Fruit fly (Drosophila melanogaster) whole organism, embryonic: ENCODE data around the gene Cad99C.
A peak's percentile ranks its signal among the peaks of the same experiment; 100 is the strongest.

Experiments used
- Aef1 ChIP-seq: fragments of 200-800 bp; sonication (Bioruptor generic); IDR thresholded peaks from 3 replicates; pipeline ENCODE4 v1.3.6; 2022; ENCODE audit warnings: missing biosample characterization, missing genetic modification characterization
- Atf3 ChIP-seq: fragments of 200-800 bp; sonication (Bioruptor generic); optimal IDR thresholded peaks from 3 replicates; lab custom pipeline; 2016; ENCODE audit warnings: missing biosample characterization, missing genetic modification characterization
- CG11560 ChIP-seq: fragments of 200-800 bp; sonication (Bioruptor generic); IDR thresholded peaks from 3 replicates; pipeline ENCODE4 v1.3.6; 2022; ENCODE audit warnings: missing biosample characterization, missing genetic modification characterization
- CG11723 ChIP-seq: fragments of 200-800 bp; sonication (Bioruptor generic); optimal IDR thresholded peaks from 2 replicates; lab custom pipeline; 2017; ENCODE audit warnings: missing biosample characterization, mild to moderate bottlenecking, missing genetic modification characterization
- CG13424 ChIP-seq: fragments of 200-800 bp; sonication (Bioruptor generic); optimal IDR thresholded peaks from 2 replicates; lab custom pipeline; 2019; ENCODE audit warnings: missing biosample characterization, mild to moderate bottlenecking, missing genetic modification characterization, moderate library complexity
- CG14441 ChIP-seq: fragments of 200-800 bp; sonication (Bioruptor generic); IDR thresholded peaks from 2 replicates; pipeline ENCODE4 v1.3.6; 2022; ENCODE audit warnings: missing biosample characterization, missing genetic modification characterization
- CG14710 ChIP-seq: fragments of 200-800 bp; sonication (Bioruptor generic); optimal IDR thresholded peaks from 3 replicates; lab custom pipeline; 2019; ENCODE audit warnings: missing biosample characterization, mild to moderate bottlenecking, missing genetic modification characterization, moderate library complexity
- CG1529 ChIP-seq: fragments of 200-800 bp; sonication (Bioruptor generic); optimal IDR thresholded peaks from 3 replicates; lab custom pipeline; 2018; ENCODE audit warnings: missing biosample characterization, missing genetic modification characterization
- CG18619 ChIP-seq: fragments of 200-800 bp; sonication (Bioruptor generic); optimal IDR thresholded peaks from 3 replicates; lab custom pipeline; 2017; ENCODE audit warnings: missing biosample characterization, mild to moderate bottlenecking, missing genetic modification characterization
- CG2120 ChIP-seq: fragments of 200-800 bp; sonication (Bioruptor generic); optimal IDR thresholded peaks from 3 replicates; lab custom pipeline; 2016; ENCODE audit warnings: missing biosample characterization, missing genetic modification characterization
- CG2202 ChIP-seq: fragments of 200-800 bp; sonication (Bioruptor generic); optimal IDR thresholded peaks from 2 replicates; lab custom pipeline; 2018; ENCODE audit warnings: missing biosample characterization, mild to moderate bottlenecking, missing genetic modification characterization
- CG43689 ChIP-seq: fragments of 200-800 bp; sonication (Bioruptor generic); IDR thresholded peaks from 2 replicates; pipeline ENCODE4 v1.3.6; 2022; ENCODE audit warnings: missing biosample characterization, missing genetic modification characterization
- CG4424 ChIP-seq: fragments of 200-800 bp; sonication (Bioruptor generic); optimal IDR thresholded peaks from 3 replicates; lab custom pipeline; 2016; ENCODE audit warnings: missing biosample characterization, missing genetic modification characterization
- CG4617 ChIP-seq: fragments of 200-800 bp; sonication (Bioruptor generic); optimal IDR thresholded peaks from 3 replicates; lab custom pipeline; 2016; ENCODE audit warnings: missing biosample characterization, missing genetic modification characterization, borderline replicate concordance
- CG4854 ChIP-seq: fragments of 200-800 bp; sonication (Bioruptor generic); optimal IDR thresholded peaks from 2 replicates; lab custom pipeline; 2016; ENCODE audit warnings: missing biosample characterization, missing genetic modification characterization, inconsistent platforms
- CG6175 ChIP-seq: fragments of 200-800 bp; sonication (Bioruptor generic); IDR thresholded peaks from 3 replicates; pipeline ENCODE4 v1.3.6; 2022; ENCODE audit warnings: missing biosample characterization, missing genetic modification characterization
- CG6654 ChIP-seq: fragments of 200-800 bp; sonication (Bioruptor generic); optimal IDR thresholded peaks from 2 replicates; lab custom pipeline; 2017; ENCODE audit warnings: missing biosample characterization, mild to moderate bottlenecking, missing genetic modification characterization
- CG6791 ChIP-seq: fragments of 200-800 bp; sonication (Bioruptor generic); IDR thresholded peaks from 3 replicates; pipeline ENCODE4 v1.3.6; 2022; ENCODE audit warnings: missing biosample characterization, missing genetic modification characterization; ENCODE audit not compliant: partially characterized antibody
- CG6854 ChIP-seq: fragments of 200-800 bp; sonication (Bioruptor generic); optimal IDR thresholded peaks from 3 replicates; lab custom pipeline; 2017; ENCODE audit warnings: missing biosample characterization, mild to moderate bottlenecking, missing genetic modification characterization
- CrebB ChIP-seq: fragments of 200-800 bp; sonication (Bioruptor generic); optimal IDR thresholded peaks from 3 replicates; lab custom pipeline; 2018; ENCODE audit warnings: missing biosample characterization, mild to moderate bottlenecking, missing genetic modification characterization
- Dbx ChIP-seq: fragments of 200-800 bp; sonication (Bioruptor generic); IDR thresholded peaks from 3 replicates; pipeline ENCODE4 v1.3.6; 2022; ENCODE audit warnings: missing biosample characterization, missing genetic modification characterization
- Doc2 ChIP-seq: fragments of 200-800 bp; sonication (Bioruptor generic); IDR thresholded peaks from 2 replicates; pipeline ENCODE4 v1.3.6; 2022; ENCODE audit warnings: missing biosample characterization, missing genetic modification characterization
- Dref ChIP-seq: fragments of 200-800 bp; sonication (Bioruptor generic); IDR thresholded peaks from 2 replicates; pipeline ENCODE4 v1.3.6; 2022; ENCODE audit warnings: missing biosample characterization, missing genetic modification characterization
- E2f2 ChIP-seq: fragments of 200-800 bp; sonication (Bioruptor generic); IDR thresholded peaks from 2 replicates; pipeline ENCODE4 v1.3.6; 2022; ENCODE audit warnings: missing biosample characterization, missing genetic modification characterization
- Fer3 ChIP-seq: fragments of 200-800 bp; sonication (Bioruptor generic); optimal IDR thresholded peaks from 2 replicates; lab custom pipeline; 2018; ENCODE audit warnings: missing biosample characterization, mild to moderate bottlenecking, missing genetic modification characterization, moderate library complexity
- Gsc ChIP-seq: fragments of 200-800 bp; sonication (Bioruptor generic); IDR thresholded peaks from 2 replicates; pipeline ENCODE4 v1.3.6; 2022; ENCODE audit warnings: missing biosample characterization, missing genetic modification characterization
- HHEX ChIP-seq: fragments of 200-800 bp; sonication (Bioruptor generic); optimal IDR thresholded peaks from 3 replicates; lab custom pipeline; 2017; ENCODE audit warnings: missing biosample characterization, mild to moderate bottlenecking, missing genetic modification characterization, missing genetic modification reagents
- Hr51 ChIP-seq, 2 experiments: fragments of 200-800 bp; sonication (Bioruptor generic); optimal IDR thresholded peaks; 2 replicates in 1 of 2; 3 replicates in 1 of 2; lab custom pipeline; 2016 to 2018; ENCODE audit warnings: missing biosample characterization in 2 of 2, missing genetic modification characterization in 2 of 2, mild to moderate bottlenecking in 1 of 2, moderate library complexity in 1 of 2
- MESR4 ChIP-seq: fragments of 200-800 bp; sonication (Bioruptor generic); optimal IDR thresholded peaks from 2 replicates; lab custom pipeline; 2018; ENCODE audit warnings: missing biosample characterization, mild to moderate bottlenecking, missing genetic modification characterization, moderate library complexity
- Med ChIP-seq: fragments of 200-800 bp; sonication (Bioruptor generic); peaks from one replicate; lab custom pipeline; 2016; ENCODE audit warnings: missing biosample characterization, missing genetic modification characterization, mild to moderate bottlenecking, inconsistent platforms, moderate library complexity
- NC2β ChIP-seq: fragments of 200-800 bp; sonication (Bioruptor generic); optimal IDR thresholded peaks from 2 replicates; lab custom pipeline; 2016; ENCODE audit warnings: missing biosample characterization, missing genetic modification characterization
- Sox102F ChIP-seq: fragments of 200-800 bp; sonication (Bioruptor generic); optimal IDR thresholded peaks from 2 replicates; lab custom pipeline; 2018; ENCODE audit warnings: missing biosample characterization, mild to moderate bottlenecking, missing genetic modification characterization, moderate library complexity
- Tbp ChIP-seq: fragments of >200 bp; optimal IDR thresholded peaks from 2 replicates; lab custom pipeline; 2018; ENCODE audit warnings: missing biosample characterization, missing genetic modification characterization
- Xbp1 ChIP-seq: fragments of 200-800 bp; sonication (Bioruptor generic); optimal IDR thresholded peaks from 3 replicates; lab custom pipeline; 2016; ENCODE audit warnings: missing biosample characterization, mild to moderate bottlenecking, missing genetic modification characterization
- ash1 ChIP-seq: fragments of 200-800 bp; sonication (Bioruptor generic); optimal IDR thresholded peaks from 2 replicates; lab custom pipeline; 2018; ENCODE audit warnings: missing biosample characterization, mild to moderate bottlenecking, missing genetic modification characterization
- bab2 ChIP-seq: fragments of 200-800 bp; sonication (Bioruptor generic); optimal IDR thresholded peaks from 2 replicates; lab custom pipeline; 2016; ENCODE audit warnings: missing biosample characterization, missing genetic modification characterization
- bsh ChIP-seq, 2 experiments: fragments of 200-800 bp; sonication (Bioruptor generic); optimal IDR thresholded peaks; 2 replicates each; lab custom pipeline; 2017 to 2018; ENCODE audit warnings: mild to moderate bottlenecking in 2 of 2, missing biosample characterization in 2 of 2, missing genetic modification characterization in 2 of 2, moderate library complexity in 1 of 2
- crol ChIP-seq: fragments of 200-800 bp; sonication (Bioruptor generic); IDR thresholded peaks from 2 replicates; pipeline ENCODE4 v1.3.6; 2022; ENCODE audit warnings: missing biosample characterization, missing genetic modification characterization
- cwo ChIP-seq: fragments of 200-800 bp; sonication (Bioruptor generic); optimal IDR thresholded peaks from 3 replicates; lab custom pipeline; 2017; ENCODE audit warnings: missing biosample characterization, missing genetic modification characterization, mild to moderate bottlenecking, moderate library complexity, missing genetic modification reagents
- dati ChIP-seq: fragments of 200-800 bp; sonication (Bioruptor generic); IDR thresholded peaks from 2 replicates; pipeline ENCODE4 v1.3.6; 2022; ENCODE audit warnings: missing biosample characterization, missing genetic modification characterization
- ems ChIP-seq: fragments of 200-800 bp; sonication (Bioruptor generic); optimal IDR thresholded peaks from 3 replicates; lab custom pipeline; 2016; ENCODE audit warnings: missing biosample characterization, missing genetic modification characterization
- gsb ChIP-seq: fragments of 200-800 bp; sonication (Bioruptor generic); IDR thresholded peaks from 2 replicates; pipeline ENCODE4 v1.3.6; 2022; ENCODE audit warnings: missing biosample characterization, missing genetic modification characterization
- kay ChIP-seq: fragments of 200-800 bp; sonication (Bioruptor generic); optimal IDR thresholded peaks from 2 replicates; lab custom pipeline; 2016; ENCODE audit warnings: missing biosample characterization, missing genetic modification characterization
- pb ChIP-seq: fragments of 200-800 bp; sonication (Bioruptor generic); optimal IDR thresholded peaks from 3 replicates; lab custom pipeline; 2016; ENCODE audit warnings: missing biosample characterization, missing genetic modification characterization
- psq ChIP-seq: fragments of 200-800 bp; sonication (Bioruptor generic); optimal IDR thresholded peaks from 2 replicates; lab custom pipeline; 2017; ENCODE audit warnings: missing biosample characterization, missing genetic modification characterization
- pum ChIP-seq: fragments of 200-800 bp; sonication (Bioruptor generic); optimal IDR thresholded peaks from 2 replicates; lab custom pipeline; 2016; ENCODE audit warnings: missing biosample characterization, missing genetic modification characterization
- salm ChIP-seq: fragments of 200-800 bp; sonication (Bioruptor generic); optimal IDR thresholded peaks from 2 replicates; lab custom pipeline; 2018; ENCODE audit warnings: missing biosample characterization, mild to moderate bottlenecking, missing genetic modification characterization
- sim ChIP-seq: fragments of 200-800 bp; sonication (Bioruptor generic); IDR thresholded peaks from 2 replicates; pipeline ENCODE4 v1.3.6; 2022; ENCODE audit warnings: missing biosample characterization, missing genetic modification characterization
- slbo ChIP-seq: fragments of 200-800 bp; sonication (Bioruptor generic); IDR thresholded peaks from 2 replicates; pipeline ENCODE4 v1.3.6; 2022; ENCODE audit warnings: missing biosample characterization, missing genetic modification characterization
- sob ChIP-seq: fragments of 200-800 bp; sonication (Bioruptor generic); IDR thresholded peaks from 2 replicates; pipeline ENCODE4 v1.3.6; 2022; ENCODE audit warnings: missing biosample characterization, missing genetic modification characterization
- tna ChIP-seq: fragments of 200-800 bp; sonication (Bioruptor generic); IDR thresholded peaks from 2 replicates; pipeline ENCODE4 v1.3.6; 2022; ENCODE audit warnings: missing biosample characterization, missing genetic modification characterization; ENCODE audit not compliant: partially characterized antibody

Gene Cad99C

DNA sequence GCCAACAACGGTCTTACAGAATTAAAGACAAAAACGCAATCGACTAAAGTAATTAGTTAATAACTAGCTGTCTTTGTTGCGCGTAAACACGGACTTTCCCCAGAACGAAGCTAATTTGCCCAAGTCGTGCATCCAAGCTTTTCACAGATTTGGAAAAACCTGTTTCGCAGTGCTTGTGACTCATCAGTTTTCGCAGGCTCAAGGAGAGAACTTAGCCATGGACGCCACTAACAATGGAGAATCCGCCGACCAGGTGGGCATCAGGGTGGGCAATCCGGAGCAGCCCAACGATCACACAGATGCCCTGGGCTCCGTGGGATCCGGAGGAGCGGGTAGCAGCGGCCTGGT, 41.8 kb upstream of the Cad99C start:
- TF ChIP-seq pum: no peak
- TF ChIP-seq Atf3 (GFP tag; lab: Kevin White, UChicago): no peak
- no peak for TF ChIP-seq salm (tag; lab: Kevin White, UChicago)
- TF ChIP-seq CG6854 (GFP tag; lab: Kevin White, UChicago): no peak
- TF ChIP-seq CG6654 (GFP tag; lab: Kevin White, UChicago): no peak
- TF ChIP-seq psq (GFP tag; lab: Kevin White, UChicago): no peak
- no peak for TF ChIP-seq CG2202 (tag; lab: Kevin White, UChicago)
- TF ChIP-seq Sox102F: no peak
- TF ChIP-seq CG18619 (GFP tag; lab: Kevin White, UChicago): no peak
- 0 out of 2 replicates have a peak, but pooled peaks have one; percentile 5 for TF ChIP-seq E2f2 (GFP tag; lab: Robert Waterston, UW)
- TF ChIP-seq Med (GFP tag; lab: Kevin White, UChicago): peak; percentile 17
- TF ChIP-seq CG6175 (GFP tag; lab: Robert Waterston, UW): no peak
- no peak for TF ChIP-seq CG43689 (GFP tag; lab: Robert Waterston, UW)
- TF ChIP-seq dati (GFP tag; lab: Robert Waterston, UW): no peak
- TF ChIP-seq Dref (GFP tag; lab: Robert Waterston, UW): no peak
- no peak for TF ChIP-seq gsb (GFP tag; lab: Robert Waterston, UW)
- TF ChIP-seq CG4617 (GFP tag; lab: Kevin White, UChicago): peak; percentile 56
- peak; percentile 67 for TF ChIP-seq MESR4 (GFP tag; lab: Kevin White, UChicago)
- TF ChIP-seq CG6791 (GFP tag; lab: Robert Waterston, UW): no peak
- no peak for TF ChIP-seq bsh (GFP tag; optimal IDR thresholded peaks at IDR 0.05; lab: Kevin White, UChicago)
- TF ChIP-seq kay: peak; percentile 13
- TF ChIP-seq Dbx: 0 out of 3 replicates have a peak, but pooled peaks have one; percentile 4
- no peak for TF ChIP-seq CG13424 (tag; lab: Kevin White, UChicago)
- no peak for TF ChIP-seq CG11723 (GFP tag; lab: Kevin White, UChicago)
- TF ChIP-seq CG4424 (GFP tag; lab: Kevin White, UChicago): no peak
- TF ChIP-seq ems (GFP tag; lab: Kevin White, UChicago): no peak
- TF ChIP-seq CG14710 (tag; lab: Kevin White, UChicago): peak; percentile 20

DNA sequence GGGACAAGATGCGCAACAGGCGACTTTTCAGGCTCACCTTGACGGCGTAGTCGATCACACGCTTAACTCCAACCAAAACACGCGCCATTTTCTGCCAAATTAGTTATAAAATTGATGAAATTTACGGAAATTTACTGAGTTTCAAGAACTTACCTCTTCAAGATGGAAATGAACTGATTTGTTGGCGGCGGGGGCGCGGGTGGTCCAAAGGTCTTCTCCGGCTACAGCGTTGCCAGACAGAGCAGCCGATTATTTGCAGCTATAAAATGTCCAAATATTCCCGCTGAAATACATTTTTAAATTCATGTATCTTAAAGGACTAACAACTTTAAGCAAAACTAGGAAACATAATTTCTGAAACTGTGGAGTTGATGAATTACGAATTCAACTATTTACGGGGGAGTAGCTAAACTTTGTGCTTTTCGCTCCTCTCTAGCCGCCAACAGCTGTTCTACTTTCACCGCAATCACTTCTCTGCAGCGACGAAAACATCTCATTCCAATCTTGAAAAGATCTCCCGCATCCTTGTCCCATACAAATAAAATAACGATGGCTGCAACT, 38.6 kb upstream of the Cad99C start, which contains the start of the genes Etfb and CG7789:
TSS of gene Etfb (minus strand) at position 193 of the 561 bp plus-strand sequence.
TSS of gene CG7789 (plus strand) at position 444 of the 561 bp plus-strand sequence.
- peak in 1 of 2 experiments; percentile 48 for TF ChIP-seq Hr51 (GFP tag; optimal IDR thresholded peaks at IDR 0.05; lab: Kevin White, UChicago)
- TF ChIP-seq CG4854: peak; percentile 24
- no peak for TF ChIP-seq tna (GFP tag; lab: Robert Waterston, UW)
- TF ChIP-seq sob (GFP tag; lab: Robert Waterston, UW): peak; percentile 87
- TF ChIP-seq Fer3 (tag; lab: Kevin White, UChicago): peak; percentile 78
- peak; percentile 84 for TF ChIP-seq Xbp1
- peak; percentile 80 for TF ChIP-seq CG14441 (GFP tag; lab: Robert Waterston, UW)
- TF ChIP-seq Gsc (GFP tag; lab: Robert Waterston, UW): no peak
- peak; percentile 92 for TF ChIP-seq CG2120 (GFP tag; lab: Kevin White, UChicago)
- peak; percentile 78 for TF ChIP-seq bab2 (GFP tag; lab: Kevin White, UChicago)
- TF ChIP-seq Tbp (GFP tag; lab: Kevin White, UChicago): no peak
- no peak for TF ChIP-seq ash1 (GFP tag; lab: Kevin White, UChicago)
- TF ChIP-seq NC2β: peak; percentile 80
- no peak for TF ChIP-seq sim
- TF ChIP-seq CrebB (tag; lab: Kevin White, UChicago): peak; percentile 73
- peak; percentile 90 for TF ChIP-seq slbo (GFP tag; lab: Robert Waterston, UW)
- TF ChIP-seq E2f2 (GFP tag; lab: Robert Waterston, UW): peak; percentile 70
- TF ChIP-seq Aef1 (GFP tag; lab: Robert Waterston, UW): peak; percentile 71
- no peak for TF ChIP-seq Doc2
- peak; percentile 57 for TF ChIP-seq HHEX
- peak; percentile 35; the same call in 1 of the 3 replicates for TF ChIP-seq CG11560
- TF ChIP-seq crol (GFP tag; lab: Robert Waterston, UW): peak; percentile 98
- TF ChIP-seq CG1529 (GFP tag; lab: Kevin White, UChicago): no peak
- no peak for TF ChIP-seq cwo
- TF ChIP-seq pb (GFP tag; lab: Kevin White, UChicago): peak; percentile 79
